Worm (Caenorhabditis elegans): ENCODE data around the gene Y38F1A.7.

Y38F1A.7 gene

DNA sequence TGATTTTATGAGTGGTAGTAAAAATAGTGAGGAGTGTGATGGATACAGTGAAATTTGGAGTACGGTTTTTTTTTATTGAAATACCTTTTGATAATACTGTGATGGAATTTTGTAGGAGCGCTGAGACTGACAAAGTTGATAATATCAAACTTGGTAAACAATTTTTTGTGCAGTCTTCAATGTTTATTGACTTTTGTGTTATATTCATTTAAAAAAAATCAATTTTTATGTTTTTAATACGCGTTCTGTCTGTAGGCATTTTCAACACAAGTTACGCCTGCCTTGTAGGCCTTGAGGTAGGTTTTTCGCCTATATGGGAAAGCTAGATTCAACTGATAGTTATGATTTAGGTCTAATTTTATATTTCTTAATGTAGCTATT lies 7.3 kb upstream of the Y38F1A.7 start:
- no peak for TF ChIP-seq unc-62 (GFP tag; optimal IDR thresholded peaks at IDR 0.05)

DNA sequence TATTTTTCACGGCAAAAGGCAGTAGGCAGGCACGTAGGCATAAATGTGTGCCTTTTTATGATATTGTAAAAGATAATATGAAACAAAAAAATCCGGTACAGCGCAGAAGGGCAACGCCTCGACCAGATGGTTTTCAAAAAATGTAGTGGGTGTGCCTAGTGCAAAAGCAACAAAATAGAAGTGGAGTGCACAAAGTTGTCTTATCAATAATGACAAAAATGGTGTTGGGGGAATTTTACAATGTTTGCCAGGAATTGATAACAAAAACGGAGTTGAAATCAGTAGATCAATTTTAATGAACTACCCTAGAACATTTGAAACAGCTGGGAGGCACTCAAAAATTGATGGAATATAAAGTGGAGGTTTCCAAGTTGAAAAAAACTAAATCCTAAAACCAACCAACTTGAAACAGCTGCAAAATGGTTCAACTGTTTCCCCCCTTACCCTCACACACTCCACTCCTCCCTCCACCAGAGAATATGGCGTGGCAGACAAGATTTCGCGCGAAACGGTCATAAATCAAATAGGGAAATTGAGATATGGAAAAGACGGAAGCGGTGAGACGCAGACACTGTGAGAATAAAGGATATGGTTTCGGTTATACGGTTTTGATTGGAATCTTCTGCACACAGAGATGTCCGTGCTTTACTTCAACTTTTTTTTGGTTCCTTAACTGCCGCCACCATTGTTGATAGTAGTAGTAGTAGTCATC lies 6.7 kb upstream of the Y38F1A.7 start:
- TF ChIP-seq unc-62 (GFP tag; optimal IDR thresholded peaks at IDR 0.05): no peak

DNA sequence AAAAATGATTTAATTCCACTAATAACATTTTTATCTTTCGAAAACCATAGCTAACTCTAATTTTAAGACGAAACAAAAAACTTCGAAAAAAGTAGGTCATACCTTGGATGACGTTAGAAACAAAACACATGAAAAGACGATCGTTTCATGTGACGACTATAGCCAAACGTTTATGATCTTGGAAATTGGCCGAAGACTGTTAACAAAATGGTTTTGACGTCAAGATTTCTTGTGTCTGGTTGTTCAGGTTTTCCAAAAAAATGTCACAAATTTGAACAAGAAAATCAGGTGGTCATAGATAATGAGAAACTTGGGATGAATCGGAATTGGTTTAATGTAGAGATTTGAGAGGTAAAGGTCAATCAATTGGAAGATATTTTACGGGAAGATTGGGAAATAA lies 5.6 kb upstream of the Y38F1A.7 start:
- TF ChIP-seq unc-62 (GFP tag; optimal IDR thresholded peaks at IDR 0.05): no peak

DNA sequence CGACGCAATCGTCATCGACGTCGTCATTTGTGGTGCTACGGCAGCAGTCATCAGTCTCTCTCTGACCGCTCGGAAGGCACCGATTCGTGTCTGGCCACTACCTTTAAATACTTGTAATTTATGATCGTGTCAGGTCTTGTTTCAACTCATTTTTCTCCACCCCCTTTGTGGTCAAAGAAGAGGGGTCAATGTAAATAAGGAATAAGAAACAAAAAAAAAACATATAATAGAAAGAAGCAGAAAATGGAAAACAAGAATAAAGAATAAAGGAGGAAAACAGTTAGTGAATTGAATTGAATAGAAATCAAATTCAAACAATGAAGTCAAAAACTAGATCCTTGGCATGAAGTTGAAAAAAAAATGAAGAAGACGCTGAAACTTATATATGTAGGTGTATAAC lies 3.1 kb upstream of the Y38F1A.7 start, which contains the start of gene Y38F1A.8:
Y38F1A.8 (minus strand) TSS at position 101 of the 400 bp plus-strand sequence.
- TF ChIP-seq unc-62 (GFP tag; optimal IDR thresholded peaks at IDR 0.05): no peak

DNA sequence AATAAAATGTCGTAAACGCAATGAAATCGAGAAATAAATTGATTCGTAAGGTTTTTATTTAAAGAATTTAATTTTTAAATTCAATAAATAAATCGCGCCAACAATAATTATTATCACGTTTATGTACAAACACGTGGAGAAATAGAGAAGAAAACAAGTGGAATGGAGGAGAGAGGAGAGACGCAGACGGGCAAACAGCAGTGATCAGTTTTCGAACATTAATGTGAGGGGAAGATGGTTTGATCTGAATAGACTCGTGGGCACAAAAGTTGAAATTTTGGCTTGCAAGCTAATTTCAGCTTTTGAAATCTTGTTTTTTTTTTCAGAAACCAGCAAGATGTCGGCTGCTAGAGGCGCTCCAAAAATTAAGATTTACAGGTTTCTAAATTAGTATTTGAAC lies 1.4 kb downstream of the Y38F1A.7 start, which contains the start of gene hphd-1:
hphd-1 (minus strand) TSS at position 323 of the 400 bp plus-strand sequence.
- no peak for TF ChIP-seq unc-62 (GFP tag; optimal IDR thresholded peaks at IDR 0.05)

DNA sequence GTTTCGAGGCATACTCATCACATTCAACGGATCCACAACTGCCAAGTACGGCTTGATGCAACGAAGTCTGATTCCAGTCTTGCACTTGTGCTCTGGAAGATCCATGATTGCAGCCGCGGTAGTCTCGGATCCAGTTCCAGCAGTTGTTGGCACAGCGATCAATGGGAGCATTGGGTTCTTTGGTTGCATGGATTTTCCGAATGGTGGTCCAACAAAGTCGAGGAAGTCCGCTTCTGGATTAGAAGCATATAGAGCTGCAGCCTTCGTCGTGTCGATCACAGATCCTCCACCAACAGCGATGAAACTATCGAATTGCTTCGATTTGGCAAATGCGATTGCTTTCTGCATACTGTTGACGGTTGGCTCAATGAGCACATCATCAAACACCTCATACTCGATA lies 2.3 kb downstream of the Y38F1A.7 start:
- TF ChIP-seq unc-62 (GFP tag; optimal IDR thresholded peaks at IDR 0.05): no peak

DNA sequence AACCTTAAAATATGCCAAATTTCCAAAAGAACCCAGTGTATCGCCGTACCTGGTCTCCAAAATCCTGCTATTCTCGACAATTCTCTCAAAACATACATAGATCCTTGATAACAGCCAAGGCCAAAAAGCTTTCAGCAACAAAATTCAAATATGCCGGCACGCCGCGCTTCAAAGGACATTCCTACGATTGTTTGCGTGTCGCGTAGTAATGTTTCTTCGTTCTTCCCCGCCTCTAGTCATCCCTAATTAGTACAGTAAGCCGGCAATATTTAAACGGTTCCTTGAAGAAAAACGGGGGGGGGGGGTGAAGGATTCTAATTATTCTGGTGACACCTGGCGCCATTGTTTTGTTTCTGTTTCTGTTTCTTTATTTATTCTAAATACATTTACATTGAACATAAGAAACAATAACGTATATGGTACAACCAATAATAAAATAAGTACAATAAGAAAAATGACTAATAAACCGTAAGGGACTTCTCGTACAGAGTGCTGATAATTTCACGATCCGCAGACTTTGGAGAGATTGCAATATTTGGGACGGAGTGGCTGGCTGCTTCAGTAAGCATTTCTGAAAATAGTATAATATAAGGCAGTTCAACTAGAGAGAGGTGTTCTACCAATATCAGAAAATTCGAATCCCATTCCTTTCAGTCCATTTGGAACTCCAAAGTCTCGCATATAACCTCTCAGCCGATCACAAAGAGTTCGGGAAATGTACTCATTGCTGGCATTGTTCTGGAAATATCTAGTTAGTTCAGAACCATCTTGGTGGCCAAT lies 3.4 kb downstream of the Y38F1A.7 start:
- no peak for TF ChIP-seq unc-62 (GFP tag; optimal IDR thresholded peaks at IDR 0.05)

DNA sequence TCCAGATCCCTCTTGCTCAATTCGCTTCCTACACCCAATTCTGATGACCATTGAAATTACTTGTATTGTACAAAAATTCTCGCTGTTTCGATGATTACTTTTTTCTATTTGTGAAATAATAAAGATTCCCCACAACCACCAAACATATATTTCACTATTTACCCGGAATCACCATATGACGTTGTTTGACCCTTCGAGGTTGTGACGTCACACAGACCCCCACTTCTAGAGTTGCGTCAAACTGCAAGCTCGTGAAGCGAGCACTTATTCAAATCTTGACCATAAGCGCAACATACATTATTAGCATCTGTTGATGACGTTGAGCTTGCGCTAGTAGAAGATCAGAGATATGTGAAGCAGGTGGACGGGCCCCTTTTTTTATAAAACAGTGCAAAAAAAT lies 4.6 kb downstream of the Y38F1A.7 start:
- TF ChIP-seq unc-62 (GFP tag; optimal IDR thresholded peaks at IDR 0.05): no peak

DNA sequence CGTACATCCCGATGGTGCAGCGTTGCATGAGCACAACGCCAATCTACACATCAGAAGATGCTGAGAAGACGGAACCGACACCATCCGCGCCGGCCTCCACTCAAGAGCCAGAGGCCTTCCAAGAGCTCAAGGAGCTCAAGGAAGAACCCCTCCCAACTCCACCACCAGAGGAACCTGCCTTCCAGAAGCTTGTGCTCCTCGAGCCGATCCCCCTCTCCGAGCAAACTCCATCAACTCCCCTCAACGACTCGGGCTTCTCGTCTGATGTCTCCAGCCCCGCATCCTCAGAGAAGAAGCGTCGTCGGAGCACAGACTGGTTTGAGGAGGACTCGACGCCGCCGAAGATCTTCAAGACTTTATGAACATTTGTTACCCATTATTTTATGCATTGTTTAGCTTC lies 5.4 kb downstream of the Y38F1A.7 start:
- TF ChIP-seq unc-62 (GFP tag; optimal IDR thresholded peaks at IDR 0.05): no peak

DNA sequence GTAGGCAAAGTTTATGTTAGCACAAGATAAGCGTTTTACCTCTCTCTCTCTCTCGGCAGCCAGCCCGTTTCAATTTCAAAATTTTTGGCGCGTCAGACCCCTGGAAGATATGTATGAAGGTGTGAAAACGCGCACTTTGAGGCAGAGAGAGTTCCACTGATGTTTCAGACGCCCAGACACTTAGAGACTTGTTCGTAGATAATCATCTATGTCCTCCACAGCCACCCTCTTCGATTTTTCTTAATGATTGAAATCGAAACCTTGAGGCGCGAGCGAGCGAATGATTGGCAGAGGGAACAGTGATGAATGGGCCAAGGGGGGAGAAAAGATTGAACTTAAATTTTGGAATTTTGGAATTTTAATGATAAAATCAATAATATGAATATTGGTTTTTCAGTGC lies 6.0 kb downstream of the Y38F1A.7 start:
- no peak for TF ChIP-seq unc-62 (GFP tag; optimal IDR thresholded peaks at IDR 0.05)

DNA sequence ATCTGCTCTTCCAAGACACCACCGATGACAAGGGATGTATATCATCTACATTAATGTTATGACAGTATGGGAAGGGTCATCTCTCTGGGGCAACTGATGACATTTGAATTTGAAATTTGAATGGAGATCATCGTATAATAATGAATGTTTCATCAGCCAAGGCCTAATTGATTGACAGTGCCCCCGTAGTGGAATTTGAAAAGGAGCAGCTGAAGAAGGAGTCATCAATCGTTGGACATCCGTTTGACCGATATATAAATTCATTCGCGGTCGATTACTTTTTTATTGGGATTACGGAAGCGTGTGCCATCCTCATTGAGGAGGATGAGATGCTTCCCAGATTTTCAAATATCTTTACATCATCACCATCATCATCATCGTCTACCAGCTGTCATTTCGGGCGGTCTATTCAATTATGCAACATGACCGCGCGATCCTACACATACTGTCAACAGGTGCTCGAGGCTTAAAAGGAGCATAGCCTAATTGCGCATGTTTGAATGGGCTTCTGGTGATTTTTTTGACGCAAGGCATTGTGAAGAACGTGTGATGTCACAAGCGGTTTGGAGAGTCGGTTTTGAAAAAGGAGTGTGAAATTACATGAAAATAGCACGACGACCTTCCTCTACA lies 6.5 kb downstream of the Y38F1A.7 start:
- no peak for TF ChIP-seq unc-62 (GFP tag; optimal IDR thresholded peaks at IDR 0.05)

DNA sequence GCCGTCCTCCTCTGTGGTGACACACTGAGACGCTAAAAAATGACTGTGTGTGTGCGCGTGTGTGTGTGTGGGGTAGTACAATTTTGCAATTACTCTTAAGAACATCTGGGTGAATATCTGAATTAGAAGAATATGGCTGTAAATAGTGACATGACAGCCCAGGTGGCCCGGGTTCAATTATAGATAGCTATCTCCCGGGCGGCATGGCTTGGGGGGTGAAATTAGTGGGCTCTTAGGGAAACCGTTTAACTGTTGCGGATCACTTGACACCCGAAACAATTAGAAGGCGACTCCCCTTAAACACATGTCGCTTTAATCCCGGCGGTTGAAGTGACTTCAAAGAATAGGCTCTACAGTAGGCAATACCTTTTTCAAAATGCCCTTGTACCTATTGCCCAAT lies 7.4 kb downstream of the Y38F1A.7 start:
- TF ChIP-seq unc-62 (GFP tag; optimal IDR thresholded peaks at IDR 0.05): no peak

DNA sequence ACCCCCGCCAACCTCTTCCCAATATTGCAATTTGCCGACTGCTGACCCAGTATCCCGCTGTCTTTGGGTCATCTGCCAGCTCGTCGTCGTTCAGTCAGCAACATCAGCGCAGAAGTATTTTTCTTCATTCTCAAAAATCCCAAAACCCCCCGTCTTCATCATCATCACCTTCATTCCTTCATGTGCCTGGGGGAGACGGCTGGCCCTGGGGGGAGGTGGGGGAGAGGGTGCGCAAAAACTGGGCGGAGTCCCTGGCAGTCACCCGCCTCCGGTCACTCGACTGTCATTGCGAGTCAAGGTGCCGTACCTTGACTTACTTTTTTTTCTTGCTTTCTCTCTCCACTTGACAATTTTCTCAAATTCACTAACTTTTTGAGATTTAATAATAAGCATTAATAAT lies 9.8 kb downstream of the Y38F1A.7 start:
- TF ChIP-seq unc-62 (GFP tag; optimal IDR thresholded peaks at IDR 0.05): no peak

DNA sequence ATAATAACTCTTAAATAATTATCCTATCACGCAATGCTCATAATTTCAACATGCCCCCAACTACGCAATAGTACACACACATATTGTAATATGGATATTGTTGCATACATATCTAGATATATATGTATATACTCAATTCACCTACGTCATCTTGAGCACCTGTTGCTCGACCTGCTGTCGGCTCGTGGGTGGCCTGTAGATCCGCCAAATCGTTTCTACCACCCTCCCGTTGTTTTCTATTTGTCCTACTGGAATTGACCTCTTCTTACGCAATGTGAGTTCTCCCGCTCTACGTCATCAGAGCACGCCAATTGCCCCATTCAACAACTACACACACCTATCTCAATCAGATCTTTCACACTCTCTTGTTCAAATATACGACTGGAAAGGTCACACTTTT lies 11.8 kb downstream of the Y38F1A.7 start:
- no peak for TF ChIP-seq unc-62 (GFP tag; optimal IDR thresholded peaks at IDR 0.05)

DNA sequence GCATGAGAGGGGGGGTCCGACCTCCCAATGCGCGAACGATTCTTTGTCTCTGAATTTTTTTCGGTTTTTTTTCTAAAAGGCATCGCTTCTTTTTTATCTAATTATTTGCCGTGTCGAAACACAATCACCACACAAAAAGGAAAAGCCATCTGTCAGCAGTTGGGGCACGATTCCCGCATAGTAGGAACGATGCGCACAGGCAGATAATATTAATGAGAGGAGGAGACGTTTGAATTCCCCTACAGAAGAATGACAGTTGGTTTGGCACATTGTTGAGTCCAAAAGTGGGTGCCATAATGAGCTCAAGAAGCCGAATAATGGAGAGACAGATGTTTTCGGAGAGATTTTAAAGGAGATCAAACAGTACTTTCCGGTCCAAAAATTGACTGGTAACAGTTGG lies 12.9 kb downstream of the Y38F1A.7 start:
- no peak for TF ChIP-seq unc-62 (GFP tag; optimal IDR thresholded peaks at IDR 0.05)

DNA sequence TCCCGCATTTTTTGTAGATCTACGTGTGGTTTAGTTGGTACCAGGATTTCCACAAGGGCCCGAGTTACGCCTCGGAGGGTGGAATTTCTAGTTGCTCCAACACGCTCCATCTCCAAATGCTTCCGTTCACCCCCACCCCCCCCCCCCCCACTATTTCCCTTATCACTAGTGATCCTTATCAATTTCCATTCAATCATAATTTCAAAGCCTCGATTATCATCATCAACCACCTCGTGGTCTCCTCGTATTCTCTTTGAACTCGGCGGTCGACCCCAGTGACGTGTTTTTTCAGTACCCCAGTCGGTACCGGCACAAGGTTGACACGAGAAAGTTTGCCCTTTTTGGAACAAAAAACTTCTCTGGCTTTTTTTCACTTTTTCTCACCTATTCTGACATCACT lies 14.8 kb downstream of the Y38F1A.7 start:
- TF ChIP-seq unc-62 (GFP tag; optimal IDR thresholded peaks at IDR 0.05): no peak
